Fruit fly (Drosophila melanogaster): ENCODE measurements around the gene CG6592.

CG6592 gene

DNA sequence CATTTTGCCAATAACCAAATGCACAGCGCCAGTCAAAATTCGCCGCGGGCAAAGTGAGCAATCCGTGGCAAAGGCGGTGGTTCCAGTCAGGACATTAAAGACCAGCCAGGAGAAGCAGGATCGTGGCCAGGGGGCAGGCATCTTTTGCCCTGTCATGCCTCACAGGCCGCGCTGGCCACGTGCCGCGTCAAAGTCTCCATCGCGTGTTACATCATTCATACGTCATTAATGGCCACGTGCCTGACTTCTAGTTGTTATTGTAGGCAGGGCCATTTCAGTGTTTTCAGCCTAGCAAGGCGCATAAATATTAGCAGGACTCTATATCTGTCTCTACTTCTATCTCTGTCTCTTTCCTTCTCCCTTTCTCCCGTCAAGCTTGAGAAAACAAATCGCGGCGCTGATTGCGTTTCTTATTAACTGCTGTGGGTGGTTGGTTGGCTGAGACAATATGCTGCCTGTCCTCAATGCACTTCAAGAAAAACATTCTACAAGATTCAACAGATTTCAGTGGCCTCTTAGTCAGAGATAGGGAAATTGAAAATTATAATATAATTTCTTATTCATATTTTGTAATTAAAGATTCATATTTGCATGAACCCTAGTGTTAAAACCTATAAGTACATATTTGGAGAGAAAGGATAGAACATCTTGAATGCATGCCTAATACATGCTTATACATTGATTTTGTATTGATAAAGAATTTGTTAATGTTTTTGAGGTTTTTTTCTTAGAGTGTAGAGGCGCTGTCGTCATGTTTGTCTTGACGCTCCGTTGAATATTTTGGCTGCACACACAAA, 49.0 kb downstream of the CG6592 start (continued):
- TF ChIP-seq Sry-δ (GFP tag; optimal IDR thresholded peaks at IDR 0.05) = no peak
- TF ChIP-seq gem (tag; optimal IDR thresholded peaks at IDR 0.05) = peak; percentile 53
- no peak for TF ChIP-seq Atf3 (GFP tag; optimal IDR thresholded peaks at IDR 0.05)
- TF ChIP-seq sc (optimal IDR thresholded peaks at IDR 0.05) = no peak
- TF ChIP-seq sc (GFP tag; optimal IDR thresholded peaks at IDR 0.05) = peak; percentile 6
- no peak for TF ChIP-seq MESR4 (GFP tag; optimal IDR thresholded peaks at IDR 0.05)
- no peak for TF ChIP-seq ash1 (GFP tag; optimal IDR thresholded peaks at IDR 0.05)
- no peak for TF ChIP-seq Sin3A (optimal IDR thresholded peaks at IDR 0.05)
- TF ChIP-seq CG7745 (tag; optimal IDR thresholded peaks at IDR 0.05) = no peak
- TF ChIP-seq insv (GFP tag; optimal IDR thresholded peaks at IDR 0.05) = no peak
- no peak for TF ChIP-seq ac (GFP tag; optimal IDR thresholded peaks at IDR 0.05)
- TF ChIP-seq bsh (GFP tag; optimal IDR thresholded peaks at IDR 0.05) = peak in 1 of 2 experiments; percentile 50
- no peak for TF ChIP-seq sug (tag; optimal IDR thresholded peaks at IDR 0.05)
- no peak for TF ChIP-seq Dad (GFP tag; optimal IDR thresholded peaks at IDR 0.05)
- no peak for TF ChIP-seq en (GFP tag; optimal IDR thresholded peaks at IDR 0.05)
- TF ChIP-seq fu2 (GFP tag; optimal IDR thresholded peaks at IDR 0.05) = no peak
- TF ChIP-seq eve (GFP tag; optimal IDR thresholded peaks at IDR 0.05) = no peak
- TF ChIP-seq CG8089 (GFP tag; optimal IDR thresholded peaks at IDR 0.05) = no peak
- no peak for TF ChIP-seq Dbx (GFP tag; IDR thresholded peaks at IDR 0.05)
- no peak for TF ChIP-seq CG10431 (GFP tag; optimal IDR thresholded peaks at IDR 0.05)
- no peak for TF ChIP-seq CG15601 (tag; optimal IDR thresholded peaks at IDR 0.05)
- peak; percentile 40 for TF ChIP-seq dmrt11E (tag; optimal IDR thresholded peaks at IDR 0.05)
- TF ChIP-seq CG1602 (GFP tag; optimal IDR thresholded peaks at IDR 0.05) = no peak
- TF ChIP-seq Chrac-16 (GFP tag; optimal IDR thresholded peaks at IDR 0.05) = no peak
- no peak for TF ChIP-seq onecut (GFP tag; IDR thresholded peaks at IDR 0.05)
- TF ChIP-seq Nf-YA (GFP tag; IDR thresholded peaks at IDR 0.05) = no peak
- TF ChIP-seq CG14710 (tag; optimal IDR thresholded peaks at IDR 0.05) = peak; percentile 50
- no peak for TF ChIP-seq crc (GFP tag; optimal IDR thresholded peaks at IDR 0.05)
- TF ChIP-seq peb (GFP tag; IDR thresholded peaks at IDR 0.05) = no peak
- TF ChIP-seq kay (GFP tag; optimal IDR thresholded peaks at IDR 0.05) = no peak
- no peak for TF ChIP-seq Ptx1 (GFP tag; IDR thresholded peaks at IDR 0.05)
- no peak for TF ChIP-seq HLH54F (GFP tag; optimal IDR thresholded peaks at IDR 0.05)
- peak in 1 of 3 experiments; percentile 45 for TF ChIP-seq lola (GFP tag; optimal IDR thresholded peaks at IDR 0.05)
- peak; percentile 54 for TF ChIP-seq CG10979 (tag; optimal IDR thresholded peaks at IDR 0.05)
- peak; percentile 44 for TF ChIP-seq Sox100B (GFP tag; optimal IDR thresholded peaks at IDR 0.05)
- no peak for TF ChIP-seq CG13123 (GFP tag; optimal IDR thresholded peaks at IDR 0.05)
- no peak for TF ChIP-seq NfI (GFP tag; optimal IDR thresholded peaks at IDR 0.05)
- TF ChIP-seq Fer1 (GFP tag; optimal IDR thresholded peaks at IDR 0.05) = no peak
- no peak for TF ChIP-seq z (GFP tag; IDR thresholded peaks at IDR 0.05)
- TF ChIP-seq CG12744 (GFP tag; optimal IDR thresholded peaks at IDR 0.05) = no peak
- TF ChIP-seq CG2116 (GFP tag; optimal IDR thresholded peaks at IDR 0.05) = no peak
- TF ChIP-seq Blimp-1 (GFP tag; optimal IDR thresholded peaks at IDR 0.05) = peak; percentile 47
- no peak for TF ChIP-seq CG6175 (GFP tag; IDR thresholded peaks at IDR 0.05)
- TF ChIP-seq CG14014 (GFP tag; IDR thresholded peaks at IDR 0.05) = no peak
- TF ChIP-seq CG3847 (GFP tag; IDR thresholded peaks at IDR 0.05) = no peak
- TF ChIP-seq ham (GFP tag; IDR thresholded peaks at IDR 0.05) = no peak
- TF ChIP-seq Hand (GFP tag; optimal IDR thresholded peaks at IDR 0.05) = no peak
- no peak for TF ChIP-seq CG7357 (GFP tag; IDR thresholded peaks at IDR 0.05)
- no peak for TF ChIP-seq CG6683 (GFP tag; optimal IDR thresholded peaks at IDR 0.05)
- TF ChIP-seq CG7372 (GFP tag; IDR thresholded peaks at IDR 0.05) = no peak
- TF ChIP-seq Lpt (GFP tag; optimal IDR thresholded peaks at IDR 0.05) = no peak

Data from whole organism, embryonic.